Fruit fly (Drosophila melanogaster) whole organism, embryonic: ENCODE results near the gene Abl.

Experiments used
- ATbp ChIP-seq: fragments of 200-800 bp; sonication (Bioruptor generic); optimal IDR thresholded peaks from 2 replicates; lab custom pipeline; 2017; ENCODE audit warnings: missing biosample characterization, mild to moderate bottlenecking, missing genetic modification characterization, missing genetic modification reagents
- Atf6 ChIP-seq: fragments of 200-800 bp; sonication (Bioruptor generic); IDR thresholded peaks from 2 replicates; pipeline ENCODE4 v1.3.6; 2022; ENCODE audit warnings: missing biosample characterization, missing genetic modification characterization
- CG10543 ChIP-seq: fragments of 200-800 bp; sonication (Bioruptor generic); optimal IDR thresholded peaks from 3 replicates; lab custom pipeline; 2017; ENCODE audit warnings: missing biosample characterization, mild to moderate bottlenecking, missing genetic modification characterization, moderate library complexity
- CG11504 ChIP-seq: fragments of 200-800 bp; sonication (Bioruptor generic); optimal IDR thresholded peaks from 3 replicates; lab custom pipeline; 2019; ENCODE audit warnings: missing biosample characterization, mild to moderate bottlenecking, missing genetic modification characterization, moderate library complexity
- CG1233 ChIP-seq: fragments of 200-800 bp; sonication (Bioruptor generic); optimal IDR thresholded peaks from 4 replicates; lab custom pipeline; 2018; ENCODE audit warnings: missing biosample characterization, mild to moderate bottlenecking, missing genetic modification characterization
- CG12391 ChIP-seq: fragments of 200-800 bp; sonication (Bioruptor generic); optimal IDR thresholded peaks from 3 replicates; lab custom pipeline; 2018; ENCODE audit warnings: missing biosample characterization, mild to moderate bottlenecking, missing genetic modification characterization, moderate library complexity
- CG13287 ChIP-seq: fragments of 200-800 bp; sonication (Bioruptor generic); IDR thresholded peaks from 2 replicates; pipeline ENCODE4 v1.3.6; 2022; ENCODE audit warnings: missing biosample characterization, missing genetic modification characterization; ENCODE audit not compliant: partially characterized antibody
- CG14710 ChIP-seq: fragments of 200-800 bp; sonication (Bioruptor generic); optimal IDR thresholded peaks from 3 replicates; lab custom pipeline; 2019; ENCODE audit warnings: missing biosample characterization, mild to moderate bottlenecking, missing genetic modification characterization, moderate library complexity
- CG15073 ChIP-seq: fragments of 200-800 bp; sonication (Bioruptor generic); optimal IDR thresholded peaks from 2 replicates; lab custom pipeline; 2016; ENCODE audit warnings: missing biosample characterization, missing genetic modification characterization
- CG17186 ChIP-seq: fragments of 200-800 bp; sonication (Bioruptor generic); optimal IDR thresholded peaks from 3 replicates; lab custom pipeline; 2017; ENCODE audit warnings: missing biosample characterization, missing genetic modification reagents, missing genetic modification characterization
- CG17328 ChIP-seq: fragments of 200-800 bp; sonication (Bioruptor generic); IDR thresholded peaks from 2 replicates; pipeline ENCODE4 v1.3.6; 2022; ENCODE audit warnings: missing biosample characterization, missing genetic modification characterization
- CG3065 ChIP-seq: fragments of 200-800 bp; sonication (Bioruptor generic); optimal IDR thresholded peaks from 2 replicates; lab custom pipeline; 2016; ENCODE audit warnings: missing biosample characterization, missing genetic modification characterization
- CG32532 ChIP-seq: fragments of 200-800 bp; sonication (Bioruptor generic); IDR thresholded peaks from 2 replicates; pipeline ENCODE4 v1.3.6; 2022; ENCODE audit warnings: missing biosample characterization, missing genetic modification characterization
- CG3281 ChIP-seq: fragments of 200-800 bp; sonication (Bioruptor generic); optimal IDR thresholded peaks from 3 replicates; lab custom pipeline; 2017; ENCODE audit warnings: missing biosample characterization, mild to moderate bottlenecking, missing genetic modification characterization
- CG4360 ChIP-seq: fragments of 200-800 bp; sonication (Bioruptor generic); IDR thresholded peaks from 2 replicates; pipeline ENCODE4 v1.3.6; 2022; ENCODE audit warnings: missing biosample characterization, missing genetic modification characterization
- CG4424 ChIP-seq: fragments of 200-800 bp; sonication (Bioruptor generic); optimal IDR thresholded peaks from 3 replicates; lab custom pipeline; 2016; ENCODE audit warnings: missing biosample characterization, missing genetic modification characterization
- CG4617 ChIP-seq: fragments of 200-800 bp; sonication (Bioruptor generic); optimal IDR thresholded peaks from 3 replicates; lab custom pipeline; 2016; ENCODE audit warnings: missing biosample characterization, missing genetic modification characterization, borderline replicate concordance
- CG7786 ChIP-seq: fragments of 200-800 bp; sonication (Bioruptor generic); optimal IDR thresholded peaks from 2 replicates; lab custom pipeline; 2016; ENCODE audit warnings: missing biosample characterization, missing genetic modification characterization
- CoRest ChIP-seq: fragments of 200-800 bp; sonication (Bioruptor generic); optimal IDR thresholded peaks from 3 replicates; lab custom pipeline; 2018; ENCODE audit warnings: missing biosample characterization, mild to moderate bottlenecking, missing genetic modification characterization, moderate library complexity
- CrebB ChIP-seq: fragments of 200-800 bp; sonication (Bioruptor generic); optimal IDR thresholded peaks from 3 replicates; lab custom pipeline; 2018; ENCODE audit warnings: missing biosample characterization, mild to moderate bottlenecking, missing genetic modification characterization
- Dbx ChIP-seq: fragments of 200-800 bp; sonication (Bioruptor generic); IDR thresholded peaks from 3 replicates; pipeline ENCODE4 v1.3.6; 2022; ENCODE audit warnings: missing biosample characterization, missing genetic modification characterization
- Dfd ChIP-seq, 2 experiments: fragments of >200 bp; optimal IDR thresholded peaks; 2 replicates each; lab custom pipeline; 2017; ENCODE audit warnings: missing biosample characterization in 2 of 2, missing genetic modification characterization in 2 of 2
- Elba2 ChIP-seq: fragments of 200-800 bp; sonication (Bioruptor generic); optimal IDR thresholded peaks from 3 replicates; lab custom pipeline; 2016; ENCODE audit warnings: missing biosample characterization, missing genetic modification characterization
- HmgD ChIP-seq: fragments of 200-800 bp; sonication (Bioruptor generic); optimal IDR thresholded peaks from 3 replicates; lab custom pipeline; 2016; ENCODE audit warnings: missing biosample characterization, missing genetic modification characterization
- Lhr ChIP-seq: fragments of 200-800 bp; sonication (Bioruptor generic); optimal IDR thresholded peaks from 3 replicates; lab custom pipeline; 2017; ENCODE audit warnings: mild to moderate bottlenecking, missing biosample characterization, missing genetic modification reagents, missing genetic modification characterization
- MBD-R2 ChIP-seq: fragments of 200-800 bp; sonication (Bioruptor generic); IDR thresholded peaks from 2 replicates; pipeline ENCODE4 v1.3.6; 2022; ENCODE audit warnings: missing biosample characterization, missing genetic modification characterization
- Neu2 ChIP-seq: fragments of 200-800 bp; sonication (Bioruptor generic); optimal IDR thresholded peaks from 3 replicates; lab custom pipeline; 2016; ENCODE audit warnings: missing biosample characterization, missing genetic modification characterization, borderline replicate concordance
- Opbp ChIP-seq: fragments of 200-800 bp; sonication (Bioruptor generic); IDR thresholded peaks from 3 replicates; pipeline ENCODE4 v1.3.6; 2022; ENCODE audit warnings: missing biosample characterization, missing genetic modification characterization; ENCODE audit not compliant: partially characterized antibody
- Sox100B ChIP-seq: fragments of 200-800 bp; sonication (Bioruptor generic); optimal IDR thresholded peaks from 3 replicates; lab custom pipeline; 2018; ENCODE audit warnings: missing biosample characterization, mild to moderate bottlenecking, missing genetic modification characterization
- Sry-β ChIP-seq: fragments of 200-800 bp; sonication (Bioruptor generic); optimal IDR thresholded peaks from 2 replicates; lab custom pipeline; 2018; ENCODE audit warnings: missing biosample characterization, mild to moderate bottlenecking, missing genetic modification characterization, moderate library complexity
- Xbp1 ChIP-seq: fragments of 200-800 bp; sonication (Bioruptor generic); optimal IDR thresholded peaks from 3 replicates; lab custom pipeline; 2016; ENCODE audit warnings: missing biosample characterization, mild to moderate bottlenecking, missing genetic modification characterization
- Xrp1 ChIP-seq: fragments of 200-800 bp; sonication (Bioruptor generic); IDR thresholded peaks from 2 replicates; pipeline ENCODE4 v1.3.6; 2022; ENCODE audit warnings: missing biosample characterization, missing genetic modification characterization
- YL-1 ChIP-seq: fragments of 200-800 bp; sonication (Bioruptor generic); optimal IDR thresholded peaks from 3 replicates; lab custom pipeline; 2017; ENCODE audit warnings: missing biosample characterization, mild to moderate bottlenecking, missing genetic modification characterization
- cad ChIP-seq: fragments of >200 bp; optimal IDR thresholded peaks from 2 replicates; lab custom pipeline; 2017; ENCODE audit warnings: missing biosample characterization, missing genetic modification characterization
- dati ChIP-seq: fragments of 200-800 bp; sonication (Bioruptor generic); IDR thresholded peaks from 2 replicates; pipeline ENCODE4 v1.3.6; 2022; ENCODE audit warnings: missing biosample characterization, missing genetic modification characterization
- dimm ChIP-seq: fragments of 200-800 bp; sonication (Bioruptor generic); IDR thresholded peaks from 2 replicates; pipeline ENCODE4 v1.3.6; 2022; ENCODE audit warnings: missing biosample characterization, missing genetic modification characterization
- dpn ChIP-seq, 2 experiments: fragments of 200-800 bp; sonication (Bioruptor generic); optimal IDR thresholded peaks; 3 replicates each; lab custom pipeline; 2016; ENCODE audit warnings: missing biosample characterization in 2 of 2, missing genetic modification characterization in 2 of 2
- ham ChIP-seq: fragments of 200-800 bp; sonication (Bioruptor generic); IDR thresholded peaks from 2 replicates; pipeline ENCODE4 v1.3.6; 2022; ENCODE audit warnings: missing biosample characterization, missing genetic modification characterization
- hth ChIP-seq: fragments of >200 bp; optimal IDR thresholded peaks from 2 replicates; lab custom pipeline; 2017; ENCODE audit warnings: inconsistent platforms
- insv ChIP-seq, 2 experiments: fragments of 200-800 bp; sonication (Bioruptor generic); optimal IDR thresholded peaks; 3 replicates each; lab custom pipeline; 2016 to 2018; ENCODE audit warnings: missing biosample characterization in 2 of 2, missing genetic modification characterization in 2 of 2
- lbe ChIP-seq: fragments of 200-800 bp; sonication (Bioruptor generic); optimal IDR thresholded peaks from 2 replicates; lab custom pipeline; 2016; ENCODE audit warnings: missing biosample characterization, mild to moderate bottlenecking, missing genetic modification characterization
- nmo ChIP-seq: fragments of 200-800 bp; sonication (Bioruptor generic); optimal IDR thresholded peaks from 2 replicates; lab custom pipeline; 2018; ENCODE audit warnings: missing biosample characterization, mild to moderate bottlenecking, missing genetic modification characterization, moderate library complexity
- org-1 ChIP-seq: fragments of 200-800 bp; sonication (Bioruptor generic); optimal IDR thresholded peaks from 2 replicates; lab custom pipeline; 2017; ENCODE audit warnings: missing biosample characterization, missing genetic modification characterization
- phol ChIP-seq: fragments of 200-800 bp; sonication (Bioruptor generic); optimal IDR thresholded peaks from 3 replicates; lab custom pipeline; 2018; ENCODE audit warnings: missing biosample characterization, mild to moderate bottlenecking, missing genetic modification characterization, moderate library complexity
- pzg ChIP-seq: fragments of 200-800 bp; sonication (Bioruptor generic); optimal IDR thresholded peaks from 3 replicates; lab custom pipeline; 2018; ENCODE audit warnings: missing biosample characterization, mild to moderate bottlenecking, missing genetic modification characterization, moderate library complexity
- tap ChIP-seq: fragments of 200-800 bp; optimal IDR thresholded peaks from 3 replicates; lab custom pipeline; 2019; ENCODE audit warnings: missing biosample characterization, mild to moderate bottlenecking, missing genetic modification characterization, moderate library complexity
- trem ChIP-seq: fragments of 200-800 bp; optimal IDR thresholded peaks from 3 replicates; lab custom pipeline; 2019; ENCODE audit warnings: missing biosample characterization, mild to moderate bottlenecking, missing genetic modification characterization, moderate library complexity

Gene Abl

dm6 chr3L:16679492-16680120 lies 31.9 kb upstream of the Abl start (continued):
- TF ChIP-seq CG10543 (GFP tag; lab: Kevin White, UChicago) (no peak), Dfd (GFP tag; optimal IDR thresholded peaks at IDR 0.05; lab: Kevin White, UChicago) (peak in 1 of 2 experiments; percentile 79), CG4360 (GFP tag; lab: Robert Waterston, UW) (peak; percentile 32; the same call in 1 of the 2 replicates), Neu2 (GFP tag; lab: Kevin White, UChicago) (peak; percentile 88), CG11504 (tag; lab: Kevin White, UChicago) (peak; percentile 58), CG32532 (GFP tag; lab: Robert Waterston, UW) (no peak), tap (no peak), dati (GFP tag; lab: Robert Waterston, UW) (no peak)

- TF ChIP-seq CoRest (tag; lab: Kevin White, UChicago), result peak; percentile 10
- no peak for TF ChIP-seq ATbp
- TF ChIP-seq MBD-R2 (GFP tag; lab: Robert Waterston, UW), result peak; percentile 42; the same call in 1 of the 2 replicates
- TF ChIP-seq CG15073 (GFP tag; lab: Kevin White, UChicago), result no peak
- no peak for TF ChIP-seq cad (GFP tag; lab: Kevin White, UChicago)
- TF ChIP-seq lbe (GFP tag; lab: Kevin White, UChicago), result peak; percentile 20
- no peak for TF ChIP-seq Dbx (GFP tag; lab: Robert Waterston, UW)
- peak; percentile 45 for TF ChIP-seq Xbp1 (GFP tag; lab: Kevin White, UChicago)
- no peak for TF ChIP-seq hth (lab: Kevin White, UChicago)
- TF ChIP-seq CG1233, result no peak
- TF ChIP-seq CG12391 (tag; lab: Kevin White, UChicago), result peak; percentile 16
- no peak for TF ChIP-seq CG17328 (GFP tag; lab: Robert Waterston, UW)
- TF ChIP-seq ham (GFP tag; lab: Robert Waterston, UW), result no peak
- TF ChIP-seq HmgD (GFP tag; lab: Kevin White, UChicago), result no peak
- TF ChIP-seq CG14710 (tag; lab: Kevin White, UChicago), result peak; percentile 45
- no peak for TF ChIP-seq Opbp
- TF ChIP-seq Lhr (GFP tag; lab: Kevin White, UChicago), result peak; percentile 37
- TF ChIP-seq CG4424 (GFP tag; lab: Kevin White, UChicago), result no peak
- peak in 1 of 2 experiments; percentile 42 for TF ChIP-seq insv (GFP tag; optimal IDR thresholded peaks at IDR 0.05; lab: Kevin White, UChicago)
- TF ChIP-seq Sox100B (GFP tag; lab: Kevin White, UChicago), result no peak
- no peak for TF ChIP-seq CG3065 (GFP tag; lab: Kevin White, UChicago)
- 0 out of 2 replicates have a peak, but pooled peaks have one; percentile 19 for TF ChIP-seq CG13287 (GFP tag; lab: Robert Waterston, UW)
- TF ChIP-seq dpn (GFP tag; optimal IDR thresholded peaks at IDR 0.05; lab: Kevin White, UChicago), result no peak
- TF ChIP-seq Sry-β (GFP tag; lab: Kevin White, UChicago), result peak; percentile 79
- TF ChIP-seq nmo (GFP tag; lab: Kevin White, UChicago), result peak; percentile 18
- TF ChIP-seq dimm (GFP tag; lab: Robert Waterston, UW), result no peak
- no peak for TF ChIP-seq Xrp1 (GFP tag; lab: Robert Waterston, UW)
- TF ChIP-seq pzg, result peak; percentile 64
- peak; percentile 69 for TF ChIP-seq YL-1 (GFP tag; lab: Kevin White, UChicago)
- no peak for TF ChIP-seq CG7786 (GFP tag; lab: Kevin White, UChicago)
- no peak for TF ChIP-seq Atf6 (GFP tag; lab: Robert Waterston, UW)
- peak; percentile 99 for TF ChIP-seq trem (tag; lab: Kevin White, UChicago)
- peak; percentile 31 for TF ChIP-seq Elba2
- TF ChIP-seq org-1 (GFP tag; lab: Kevin White, UChicago), result no peak
- TF ChIP-seq CG3281, result no peak
- TF ChIP-seq CG4617 (GFP tag; lab: Kevin White, UChicago), result peak; percentile 30
- peak; percentile 2 for TF ChIP-seq phol (tag; lab: Kevin White, UChicago)
- TF ChIP-seq CG17186, result no peak
- no peak for TF ChIP-seq CrebB
Measured at dm6 chr3L:16673367-16674014, 25.8 kb upstream of the Abl start, which contains the start of the genes zetaCOP and CG13032. Gene zetaCOP, minus strand, starts transcription at chr3L:16673555. Gene CG13032, plus strand, starts transcription at chr3L:16673964.
